Worm (Caenorhabditis elegans) whole organism, L1 larva: ENCODE results near the gene ZK970.8.

ENCODE experiments used
- C16A3.4 ChIP-seq: fragments of 150-350 bp; optimal IDR thresholded peaks from 2 replicates; lab custom pipeline; 2014; ENCODE audit warnings: missing biosample characterization, missing genetic modification characterization
- C34B4.2 ChIP-seq: sonication (generic microtip); optimal IDR thresholded peaks from 2 replicates; lab custom pipeline; 2017; ENCODE audit warnings: mild to moderate bottlenecking, missing genetic modification characterization, missing compliant biosample characterization
- aha-1 ChIP-seq: fragments of 150-350 bp; optimal IDR thresholded peaks from 2 replicates; lab custom pipeline; 2014; ENCODE audit warnings: missing biosample characterization, missing genetic modification characterization
- aly-2 ChIP-seq: fragments of 150-350 bp; optimal IDR thresholded peaks from 2 replicates; lab custom pipeline; 2014; ENCODE audit warnings: missing biosample characterization, missing genetic modification characterization
- blmp-1 ChIP-seq: fragments of 150-350 bp; optimal IDR thresholded peaks from 2 replicates; lab custom pipeline; 2014; ENCODE audit warnings: missing biosample characterization, missing genetic modification characterization
- ceh-8 ChIP-seq: fragments of 200-800 bp; sonication (Bioruptor generic); optimal IDR thresholded peaks from 2 replicates; lab custom pipeline; 2018; ENCODE audit warnings: mild to moderate bottlenecking, missing genetic modification characterization, moderate library complexity, missing compliant biosample characterization
- ceh-82 ChIP-seq, 3 experiments: fragments of 150-350 bp in 1 of 3; sonication (generic microtip) in 2 of 3; optimal IDR thresholded peaks; 2 replicates each; lab custom pipeline; 2014 to 2017; ENCODE audit warnings: missing biosample characterization in 3 of 3, missing genetic modification characterization in 3 of 3
- ceh-88 ChIP-seq: fragments of 200-800 bp; sonication (Bioruptor generic); IDR thresholded peaks from 2 replicates; pipeline ENCODE4 v1.3.6; 2022; ENCODE audit warnings: missing genetic modification characterization, missing compliant biosample characterization
- ces-1 ChIP-seq: fragments of 150-350 bp; optimal IDR thresholded peaks from 2 replicates; lab custom pipeline; 2014; ENCODE audit warnings: missing biosample characterization, missing genetic modification reagents, missing genetic modification characterization
- dpl-1 ChIP-seq, 3 experiments: fragments of 150-350 bp in 2 of 3; sonication (generic microtip) in 1 of 3; optimal IDR thresholded peaks; 2 replicates each; lab custom pipeline; 2014 to 2017; ENCODE audit warnings: missing biosample characterization in 3 of 3, missing genetic modification characterization in 3 of 3, missing genetic modification reagents in 3 of 3
- dsc-1 ChIP-seq: sonication (generic microtip); optimal IDR thresholded peaks from 2 replicates; lab custom pipeline; 2016; ENCODE audit warnings: mild to moderate bottlenecking, missing genetic modification characterization, missing compliant biosample characterization
- efl-1 ChIP-seq, 4 experiments: fragments of 150-350 bp; optimal IDR thresholded peaks in 3 of 4; peaks in 1 of 4; 1 replicate in 1 of 4; 2 replicates in 3 of 4; lab custom pipeline; 2014; ENCODE audit warnings: missing biosample characterization in 2 of 4, missing genetic modification characterization in 2 of 4, missing genetic modification reagents in 2 of 4
- egl-27 ChIP-seq, 2 experiments: fragments of 150-350 bp in 1 of 2; sonication (generic microtip); optimal IDR thresholded peaks; 3 replicates each; lab custom pipeline; 2017 to 2018; ENCODE audit warnings: missing biosample characterization in 2 of 2, missing genetic modification characterization in 2 of 2, missing genetic modification reagents in 2 of 2
- ets-5 ChIP-seq: fragments of 200-800 bp; sonication (Bioruptor generic); IDR thresholded peaks from 2 replicates; pipeline ENCODE4 v1.3.6; 2022; ENCODE audit warnings: missing genetic modification characterization, missing compliant biosample characterization
- fkh-4 ChIP-seq: sonication (generic microtip); optimal IDR thresholded peaks from 2 replicates; lab custom pipeline; 2016; ENCODE audit warnings: missing compliant biosample characterization, missing genetic modification characterization, borderline replicate concordance
- grh-1 ChIP-seq: fragments of 200-800 bp; sonication (Bioruptor generic); IDR thresholded peaks from 2 replicates; pipeline ENCODE4 v1.3.6; 2022; ENCODE audit warnings: missing genetic modification reagents, missing genetic modification characterization, missing compliant biosample characterization
- hlh-4 ChIP-seq: sonication (generic microtip); optimal IDR thresholded peaks from 2 replicates; lab custom pipeline; 2016; ENCODE audit warnings: mild to moderate bottlenecking, missing genetic modification characterization, missing compliant biosample characterization
- hpl-2 ChIP-seq: fragments of 150-350 bp; optimal IDR thresholded peaks from 2 replicates; lab custom pipeline; 2014; ENCODE audit warnings: missing biosample characterization, missing genetic modification reagents, missing genetic modification characterization
- isw-1 ChIP-seq: fragments of 200-800 bp; sonication (Bioruptor generic); IDR thresholded peaks from 2 replicates; pipeline ENCODE4 v1.3.6; 2022; ENCODE audit warnings: missing genetic modification characterization, missing compliant biosample characterization
- jun-1 ChIP-seq: fragments of 150-350 bp; optimal IDR thresholded peaks from 2 replicates; lab custom pipeline; 2014; ENCODE audit warnings: missing biosample characterization, missing genetic modification reagents, missing genetic modification characterization
- lin-39 ChIP-seq: fragments of 150-350 bp; optimal IDR thresholded peaks from 2 replicates; lab custom pipeline; 2014; ENCODE audit warnings: missing biosample characterization, missing genetic modification reagents, missing genetic modification characterization
- lir-3 ChIP-seq: sonication (generic microtip); optimal IDR thresholded peaks from 2 replicates; lab custom pipeline; 2016; ENCODE audit warnings: mild to moderate bottlenecking, missing genetic modification characterization, moderate library complexity, missing compliant biosample characterization; ENCODE audit not compliant: poor library complexity
- lsy-2 ChIP-seq, 2 experiments: fragments of 150-350 bp; optimal IDR thresholded peaks; 2 replicates each; lab custom pipeline; 2014; ENCODE audit warnings: missing biosample characterization in 2 of 2, missing genetic modification characterization in 2 of 2
- mep-1 ChIP-seq: fragments of 150-350 bp; optimal IDR thresholded peaks from 2 replicates; lab custom pipeline; 2014; ENCODE audit warnings: missing biosample characterization, missing genetic modification characterization
- nhr-11 ChIP-seq: fragments of 150-350 bp; optimal IDR thresholded peaks from 2 replicates; lab custom pipeline; 2014; ENCODE audit warnings: missing biosample characterization, missing genetic modification characterization
- nhr-20 ChIP-seq: sonication (generic microtip); optimal IDR thresholded peaks from 2 replicates; lab custom pipeline; 2016; ENCODE audit warnings: mild to moderate bottlenecking, missing genetic modification characterization, missing compliant biosample characterization
- nhr-237 ChIP-seq: fragments of 150-350 bp; optimal IDR thresholded peaks from 2 replicates; lab custom pipeline; 2014; ENCODE audit warnings: missing biosample characterization, missing genetic modification characterization
- nhr-71 ChIP-seq: sonication (generic microtip); optimal IDR thresholded peaks from 2 replicates; lab custom pipeline; 2016; ENCODE audit warnings: mild to moderate bottlenecking, missing genetic modification characterization, moderate library complexity, missing compliant biosample characterization
- nhr-90 ChIP-seq: sonication (generic microtip); optimal IDR thresholded peaks from 2 replicates; lab custom pipeline; 2016; ENCODE audit warnings: mild to moderate bottlenecking, missing genetic modification characterization, missing compliant biosample characterization; ENCODE audit not compliant: poor library complexity
- pag-3 ChIP-seq: sonication (generic microtip); optimal IDR thresholded peaks from 2 replicates; lab custom pipeline; 2017; ENCODE audit warnings: missing genetic modification characterization, mild to moderate bottlenecking, missing compliant biosample characterization, antibody characterized with exemption, borderline replicate concordance; ENCODE audit not compliant: insufficient read depth
- pax-3 ChIP-seq: fragments of 200-800 bp; sonication (Bioruptor generic); optimal IDR thresholded peaks from 2 replicates; lab custom pipeline; 2018; ENCODE audit warnings: mild to moderate bottlenecking, missing genetic modification characterization, moderate library complexity, missing compliant biosample characterization
- pqm-1 ChIP-seq: sonication (generic microtip); optimal IDR thresholded peaks from 3 replicates; lab custom pipeline; 2017; ENCODE audit warnings: missing biosample characterization, missing genetic modification characterization
- skn-1 ChIP-seq: fragments of 150-350 bp; optimal IDR thresholded peaks from 2 replicates; lab custom pipeline; 2014; ENCODE audit warnings: missing biosample characterization, missing genetic modification characterization
- snpc-4 ChIP-seq: fragments of 150-350 bp; optimal IDR thresholded peaks from 2 replicates; lab custom pipeline; 2014; ENCODE audit warnings: missing biosample characterization, missing genetic modification characterization
- sox-4 ChIP-seq: sonication (generic microtip); optimal IDR thresholded peaks from 2 replicates; lab custom pipeline; 2016; ENCODE audit warnings: missing genetic modification characterization, missing compliant biosample characterization
- sptf-1 ChIP-seq: fragments of 150-350 bp; optimal IDR thresholded peaks from 2 replicates; lab custom pipeline; 2014; ENCODE audit warnings: missing biosample characterization, missing genetic modification characterization
- sup-37 ChIP-seq: fragments of 200-800 bp; sonication (Bioruptor generic); optimal IDR thresholded peaks from 2 replicates; lab custom pipeline; 2018; ENCODE audit warnings: mild to moderate bottlenecking, missing genetic modification characterization, missing compliant biosample characterization
- swsn-7 ChIP-seq: sonication (generic microtip); optimal IDR thresholded peaks from 2 replicates; lab custom pipeline; 2016; ENCODE audit warnings: missing genetic modification characterization, missing compliant biosample characterization
- tbx-2 ChIP-seq: sonication (generic microtip); optimal IDR thresholded peaks from 2 replicates; lab custom pipeline; 2016; ENCODE audit warnings: missing genetic modification characterization, missing compliant biosample characterization
- tlp-1 ChIP-seq: fragments of 150-350 bp; optimal IDR thresholded peaks from 2 replicates; lab custom pipeline; 2014; ENCODE audit warnings: missing biosample characterization, missing genetic modification characterization
- unc-130 ChIP-seq: fragments of 150-350 bp; optimal IDR thresholded peaks from 2 replicates; lab custom pipeline; 2017; ENCODE audit warnings: missing biosample characterization, missing genetic modification characterization, inconsistent platforms
- unc-30 ChIP-seq: sonication (generic microtip); optimal IDR thresholded peaks from 2 replicates; lab custom pipeline; 2017; ENCODE audit warnings: missing biosample characterization, missing genetic modification characterization
- unc-62 ChIP-seq: fragments of 150-350 bp; optimal IDR thresholded peaks from 2 replicates; lab custom pipeline; 2014; ENCODE audit warnings: missing biosample characterization, missing genetic modification reagents, missing genetic modification characterization
- unc-86 ChIP-seq: sonication (generic microtip); optimal IDR thresholded peaks from 2 replicates; lab custom pipeline; 2016; ENCODE audit warnings: missing genetic modification characterization, missing compliant biosample characterization
- unc-98 ChIP-seq: fragments of 200-800 bp; sonication (Bioruptor generic); IDR thresholded peaks from 2 replicates; pipeline ENCODE4 v1.3.6; 2022; ENCODE audit warnings: missing genetic modification characterization, missing compliant biosample characterization
- vab-15 ChIP-seq: sonication (generic microtip); optimal IDR thresholded peaks from 2 replicates; lab custom pipeline; 2017; ENCODE audit warnings: missing genotype, mild to moderate bottlenecking, missing genetic modification characterization, missing compliant biosample characterization
- xbp-1 ChIP-seq: sonication (generic microtip); optimal IDR thresholded peaks from 2 replicates; lab custom pipeline; 2016; ENCODE audit warnings: missing genetic modification characterization, missing compliant biosample characterization
- ztf-11 ChIP-seq, 2 experiments: sonication (generic microtip); optimal IDR thresholded peaks; 2 replicates each; lab custom pipeline; 2016 to 2017; ENCODE audit warnings: missing genetic modification characterization in 2 of 2, missing biosample characterization in 1 of 2, missing compliant biosample characterization in 1 of 2
- ztf-4 ChIP-seq: fragments of 150-350 bp; optimal IDR thresholded peaks from 2 replicates; lab custom pipeline; 2014; ENCODE audit warnings: missing biosample characterization, missing genetic modification characterization

The ZK970.8 gene

ce11 chrII:10303663-10304115 lies 5.7 kb upstream of the ZK970.8 start, which contains the start of gene vha-9 (continued):
- no peak for TF ChIP-seq egl-27 (tag; optimal IDR thresholded peaks at IDR 0.05; lab: Kevin White, UChicago)
- TF ChIP-seq fkh-4 (tag; lab: Kevin White, UChicago), result no peak
- peak; percentile 13 for TF ChIP-seq sox-4 (tag; lab: Kevin White, UChicago)
- peak; percentile 45 for TF ChIP-seq blmp-1 (tag; lab: Kevin White, UChicago)
- TF ChIP-seq ets-5 (GFP tag; lab: Robert Waterston, UW), result no peak
- no peak for TF ChIP-seq pag-3 (tag; lab: Kevin White, UChicago)
- TF ChIP-seq unc-30 (tag; lab: Kevin White, UChicago), result no peak
- no peak for TF ChIP-seq sup-37 (GFP tag; lab: Kevin White, UChicago)
- peak; percentile 83 for TF ChIP-seq nhr-71 (tag; lab: Kevin White, UChicago)
- TF ChIP-seq hpl-2 (GFP tag; lab: Kevin White, UChicago), result peak; percentile 3
- TF ChIP-seq hlh-4 (tag; lab: Kevin White, UChicago), result no peak
- peak; percentile 76 for TF ChIP-seq tbx-2 (tag; lab: Kevin White, UChicago)
- TF ChIP-seq xbp-1 (tag; lab: Kevin White, UChicago), result peak; percentile 70
- no peak for TF ChIP-seq aly-2 (tag; lab: Kevin White, UChicago)
- no peak for TF ChIP-seq vab-15 (tag; lab: Kevin White, UChicago)
- TF ChIP-seq lir-3 (tag; lab: Kevin White, UChicago), result peak; percentile 31
- peak; percentile 37 for TF ChIP-seq snpc-4
- peak; percentile 44 to 63 (median 61) for TF ChIP-seq ceh-82 (tag; optimal IDR thresholded peaks at IDR 0.05; lab: Kevin White, UChicago)
- peak; percentile 57 for TF ChIP-seq unc-86 (tag; lab: Kevin White, UChicago)
- TF ChIP-seq pax-3 (tag; lab: Kevin White, UChicago), result no peak
- TF ChIP-seq nhr-237, result no peak
- peak; percentile 81 for TF ChIP-seq nhr-90
- no peak for TF ChIP-seq lin-39 (tag; lab: Kevin White, UChicago)
- peak; percentile 25 for TF ChIP-seq mep-1 (tag; lab: Kevin White, UChicago)
- TF ChIP-seq aha-1 (tag; lab: Kevin White, UChicago), result no peak
- no peak for TF ChIP-seq unc-98 (GFP tag; lab: Robert Waterston, UW)
- TF ChIP-seq ceh-8, result peak; percentile 27
- no peak for TF ChIP-seq nhr-11
- TF ChIP-seq C16A3.4, result peak; percentile 66
- no peak for TF ChIP-seq C34B4.2 (tag; lab: Kevin White, UChicago)
- peak; percentile 34 for TF ChIP-seq ces-1 (GFP tag; lab: Kevin White, UChicago)
- peak; percentile 78 for TF ChIP-seq unc-130
- peak; percentile 74 for TF ChIP-seq swsn-7
- peak; percentile 58 to 77 for TF ChIP-seq efl-1 (optimal IDR thresholded peaks at IDR 0.05; lab: Kevin White, UChicago)
- TF ChIP-seq efl-1 (GFP tag; optimal IDR thresholded peaks at IDR 0.05 in 1 of 2; lab: Kevin White, UChicago), result peak; percentile 71 to 97
- TF ChIP-seq sptf-1, result no peak
- peak; percentile 35; the same call in 1 of the 2 replicates for TF ChIP-seq ceh-88 (GFP tag; lab: Robert Waterston, UW)
- peak in 1 of 2 experiments; percentile 59 for TF ChIP-seq ztf-11 (tag; optimal IDR thresholded peaks at IDR 0.05; lab: Kevin White, UChicago)
- TF ChIP-seq skn-1, result peak; percentile 71
- TF ChIP-seq lsy-2 (tag; optimal IDR thresholded peaks at IDR 0.05; lab: Kevin White, UChicago), result peak; percentile 61 to 78
- TF ChIP-seq pqm-1, result no peak

DNA sequence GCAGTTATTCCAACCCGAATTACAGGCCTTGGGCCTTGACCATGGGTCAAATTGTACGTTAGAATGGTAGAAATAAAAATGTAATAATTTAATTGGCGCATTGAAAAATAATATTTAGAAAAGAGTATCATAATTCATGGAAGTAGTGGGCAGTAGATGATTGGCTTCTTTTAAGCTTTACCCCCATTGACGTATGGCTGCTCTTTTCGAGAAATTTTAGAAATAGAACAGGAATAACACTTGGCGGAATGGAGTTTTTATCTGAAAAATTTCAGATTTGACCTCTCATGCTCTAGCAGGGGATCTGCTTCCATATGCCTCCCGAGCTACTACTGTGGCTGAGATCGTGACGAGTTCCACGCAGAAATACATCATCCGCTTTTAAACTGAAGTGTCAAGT lies 711 bp upstream of the ZK970.8 start, which contains the start of gene gcy-4:
TSS of gene gcy-4 (minus strand) at position 101 of the 400 bp plus-strand sequence.
- TF ChIP-seq tlp-1 (tag; lab: Kevin White, UChicago) (no peak), mep-1 (tag; lab: Kevin White, UChicago) (no peak), dpl-1 (GFP tag; optimal IDR thresholded peaks at IDR 0.05; lab: Kevin White, UChicago) (no peak), jun-1 (tag; lab: Kevin White, UChicago) (no peak), unc-62 (GFP tag; lab: Kevin White, UChicago) (no peak), isw-1 (GFP tag; lab: Robert Waterston, UW) (no peak), ztf-4 (no peak), nhr-20 (tag; lab: Kevin White, UChicago) (no peak), grh-1 (GFP tag; lab: Robert Waterston, UW) (no peak), fkh-4 (tag; lab: Kevin White, UChicago) (no peak), dsc-1 (no peak), tbx-2 (tag; lab: Kevin White, UChicago) (no peak), efl-1 (optimal IDR thresholded peaks at IDR 0.05; lab: Kevin White, UChicago) (no peak), efl-1 (GFP tag; optimal IDR thresholded peaks at IDR 0.05 in 1 of 2; lab: Kevin White, UChicago) (no peak), lsy-2 (tag; optimal IDR thresholded peaks at IDR 0.05; lab: Kevin White, UChicago) (no peak)
- TF ChIP-seq, all 84 proteins: peak for 0
